Worm (Caenorhabditis elegans) whole organism, midembryonic: ENCODE measurements around the gene his-74.

Experiments
- T22C8.4 ChIP-seq: fragments of 200-800 bp; sonication (Bioruptor generic); IDR thresholded peaks from 2 replicates; pipeline ENCODE4 v1.3.6; 2022; ENCODE audit warnings: missing genetic modification characterization, missing compliant biosample characterization
- cog-1 ChIP-seq: sonication (generic microtip); optimal IDR thresholded peaks from 2 replicates; lab custom pipeline; 2016; ENCODE audit warnings: missing genetic modification characterization, missing compliant biosample characterization
- flt-1 ChIP-seq: fragments of 200-800 bp; sonication (Bioruptor generic); IDR thresholded peaks from 2 replicates; pipeline ENCODE4 v1.3.6; 2022; ENCODE audit warnings: missing genetic modification characterization, missing compliant biosample characterization
- klf-2 ChIP-seq: fragments of 200-800 bp; sonication (Bioruptor generic); conservative IDR thresholded peaks from 2 replicates; pipeline ENCODE4 v1.3.6; 2022; ENCODE audit warnings: missing genetic modification reagents, missing genetic modification characterization, missing compliant biosample characterization
- med-1 ChIP-seq: sonication (generic microtip); optimal IDR thresholded peaks from 2 replicates; lab custom pipeline; 2017; ENCODE audit warnings: missing genetic modification characterization, mild to moderate bottlenecking, missing compliant biosample characterization, antibody characterized with exemption, missing genetic modification reagents; ENCODE audit not compliant: insufficient read depth
- ref-1 ChIP-seq: fragments of 200-800 bp; sonication (Bioruptor generic); conservative IDR thresholded peaks from 2 replicates; pipeline ENCODE4 v1.3.6; 2022; ENCODE audit warnings: missing genetic modification reagents, missing genetic modification characterization, missing compliant biosample characterization
- tab-1 ChIP-seq: fragments of 200-800 bp; sonication (Bioruptor generic); IDR thresholded peaks from 2 replicates; pipeline ENCODE4 v1.3.6; 2022; ENCODE audit warnings: missing genetic modification characterization, missing compliant biosample characterization
- ztf-23 ChIP-seq: fragments of 200-800 bp; sonication (Bioruptor generic); IDR thresholded peaks from 2 replicates; pipeline ENCODE4 v1.3.6; 2022; ENCODE audit warnings: missing genetic modification reagents, missing genetic modification characterization, missing compliant biosample characterization
- ztf-29 ChIP-seq: fragments of 200-800 bp; sonication (Bioruptor generic); IDR thresholded peaks from 2 replicates; pipeline ENCODE4 v1.3.6; 2022; ENCODE audit warnings: missing genetic modification reagents, missing genetic modification characterization, missing compliant biosample characterization

ce11 chrV:12695968-12696367 is 35.8 kb upstream of the his-74 start, which contains the start of gene K10C8.4:
- TF ChIP-seq med-1 (GFP tag; lab: Kevin White, UChicago) = no peak
- no peak for TF ChIP-seq ztf-29 (GFP tag; lab: Robert Waterston, UW)
- TF ChIP-seq flt-1 (GFP tag; lab: Robert Waterston, UW) = no peak
- no peak for TF ChIP-seq ztf-23
- TF ChIP-seq tab-1 = no peak
- no peak for TF ChIP-seq klf-2 (GFP tag; lab: Robert Waterston, UW)
- TF ChIP-seq ref-1 (GFP tag; lab: Robert Waterston, UW) = no peak
- no peak for TF ChIP-seq cog-1 (tag; lab: Kevin White, UChicago)
- no peak for TF ChIP-seq T22C8.4 (GFP tag; lab: Robert Waterston, UW)
